Worm (Caenorhabditis elegans): Measurements from ENCODE around the gene sftb-6.

sftb-6 gene

DNA sequence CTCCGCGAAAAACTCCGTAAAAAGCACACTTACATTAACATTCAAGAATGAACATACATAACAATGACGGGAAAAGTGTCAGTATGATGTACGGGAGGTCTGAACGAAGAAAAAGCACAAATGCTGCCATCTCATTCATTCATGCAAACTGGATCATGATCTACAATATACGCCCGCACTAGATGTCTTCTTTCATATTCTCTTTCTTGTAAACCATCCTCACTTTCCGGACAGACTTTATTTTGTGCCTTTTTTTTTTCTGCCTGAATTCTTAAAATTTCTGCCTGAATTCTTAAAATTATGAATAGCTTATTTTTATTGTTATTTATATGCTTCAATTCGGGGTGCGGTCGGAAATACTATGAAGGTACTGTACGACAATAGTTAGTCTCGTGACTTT, 37.0 kb downstream of the sftb-6 start, which contains the start of gene K10B4.1:
TSS of gene K10B4.1 (plus strand) at position 301 of the 400 bp plus-strand sequence.
- no peak for TF ChIP-seq efl-3 (GFP tag; optimal IDR thresholded peaks at IDR 0.05)
- TF ChIP-seq nhr-90 (tag; optimal IDR thresholded peaks at IDR 0.05; ENCODE audit: poor library complexity), result no peak
- TF ChIP-seq nhr-11 (tag; optimal IDR thresholded peaks at IDR 0.05), result no peak
- no peak for TF ChIP-seq unc-130 (tag; optimal IDR thresholded peaks at IDR 0.05)
- TF ChIP-seq nhr-85 (tag), result peak; percentile 0

DNA sequence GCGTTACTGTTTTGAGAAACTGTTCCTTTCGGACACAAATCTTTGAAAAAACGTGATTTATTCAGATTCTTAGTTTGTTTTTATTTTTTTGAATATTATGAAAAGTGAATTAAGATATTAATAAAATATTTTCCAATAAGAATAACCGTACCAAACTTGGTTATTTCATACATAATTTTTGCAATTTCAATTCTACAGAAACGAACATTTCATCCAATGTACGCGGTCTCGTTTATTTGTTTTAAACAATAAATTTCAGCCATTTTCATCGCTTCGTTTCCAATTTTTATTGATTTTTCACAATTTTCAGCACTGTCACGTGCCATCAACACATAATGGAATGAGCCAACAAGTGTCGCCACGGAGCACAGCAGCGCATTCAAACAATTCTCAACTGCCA, 48.7 kb downstream of the sftb-6 start, which contains the start of gene T25D3.4:
TSS of gene T25D3.4 (plus strand) at position 301 of the 400 bp plus-strand sequence.
- TF ChIP-seq mep-1 (tag; optimal IDR thresholded peaks at IDR 0.05) (no peak), lsy-2 (tag; optimal IDR thresholded peaks at IDR 0.05) (peak in 1 of 2 experiments; percentile 49), tbx-2 (tag; optimal IDR thresholded peaks at IDR 0.05) (no peak), lin-13 (GFP tag; optimal IDR thresholded peaks at IDR 0.05) (no peak), alr-1 (tag; optimal IDR thresholded peaks at IDR 0.05; ENCODE audit: borderline replicate concordance) (no peak), rnt-1 (tag; optimal IDR thresholded peaks at IDR 0.05) (no peak), nhr-237 (tag; optimal IDR thresholded peaks at IDR 0.05) (no peak), egl-27 (tag; optimal IDR thresholded peaks at IDR 0.05) (no peak), nhr-76 (tag; optimal IDR thresholded peaks at IDR 0.05) (no peak), ztf-11 (tag; optimal IDR thresholded peaks at IDR 0.05) (no peak), nhr-20 (tag; optimal IDR thresholded peaks at IDR 0.05) (no peak), sup-37 (GFP tag; optimal IDR thresholded peaks at IDR 0.05) (no peak), swsn-7 (tag; optimal IDR thresholded peaks at IDR 0.05) (no peak), snpc-4 (tag; optimal IDR thresholded peaks at IDR 0.05) (no peak), sptf-1 (tag; optimal IDR thresholded peaks at IDR 0.05) (no peak), ceh-88 (GFP tag; IDR thresholded peaks at IDR 0.05) (no peak), lin-35 (GFP tag; optimal IDR thresholded peaks at IDR 0.05) (peak in 1 of 2 experiments; percentile 23), jun-1 (tag; optimal IDR thresholded peaks at IDR 0.05) (no peak), irx-1 (tag; optimal IDR thresholded peaks at IDR 0.05) (no peak), ces-1 (GFP tag; optimal IDR thresholded peaks at IDR 0.05) (no peak), nhr-85 (tag) (no peak), isw-1 (GFP tag; IDR thresholded peaks at IDR 0.05) (no peak), pax-3 (tag; optimal IDR thresholded peaks at IDR 0.05) (peak; percentile 48), hpl-2 (GFP tag; optimal IDR thresholded peaks at IDR 0.05) (no peak), ceh-90 (tag; optimal IDR thresholded peaks at IDR 0.05) (no peak), nhr-90 (tag; optimal IDR thresholded peaks at IDR 0.05; ENCODE audit: poor library complexity) (peak; percentile 4), C34B4.2 (tag; optimal IDR thresholded peaks at IDR 0.05) (no peak), elt-2 (tag; optimal IDR thresholded peaks at IDR 0.05) (no peak)

Data from whole organism, L1 larva.